Worm (Caenorhabditis elegans) whole organism, L2 larva: ENCODE results near the gene R08E3.1.

ENCODE experiments used
- R02D3.7 ChIP-seq: fragments of 150-350 bp; optimal IDR thresholded peaks from 2 replicates; lab custom pipeline; 2014; ENCODE audit warnings: missing biosample characterization, missing genetic modification characterization
- ZK546.5 ChIP-seq: sonication (generic microtip); optimal IDR thresholded peaks from 2 replicates; lab custom pipeline; 2017; ENCODE audit warnings: missing biosample characterization, missing genetic modification characterization
- ama-1 ChIP-seq: fragments of 150-350 bp; optimal IDR thresholded peaks from 2 replicates; lab custom pipeline; 2018; ENCODE audit warnings: inconsistent platforms
- ceh-16 ChIP-seq: fragments of 150-350 bp; optimal IDR thresholded peaks from 2 replicates; lab custom pipeline; 2014; ENCODE audit warnings: missing biosample characterization, missing genetic modification characterization
- egl-27 ChIP-seq: sonication (generic microtip); optimal IDR thresholded peaks from 3 replicates; lab custom pipeline; 2017; ENCODE audit warnings: missing biosample characterization, missing genetic modification reagents, missing genetic modification characterization
- elt-1 ChIP-seq: fragments of 150-350 bp; optimal IDR thresholded peaks from 2 replicates; lab custom pipeline; 2014; ENCODE audit warnings: missing biosample characterization, missing genetic modification characterization
- nhr-10 ChIP-seq: sonication (generic microtip); optimal IDR thresholded peaks from 2 replicates; lab custom pipeline; 2017; ENCODE audit warnings: missing biosample characterization, missing genetic modification characterization
- nhr-11 ChIP-seq: fragments of 150-350 bp; optimal IDR thresholded peaks from 2 replicates; lab custom pipeline; 2014; ENCODE audit warnings: missing biosample characterization, missing genetic modification characterization
- nhr-237 ChIP-seq: fragments of 150-350 bp; optimal IDR thresholded peaks from 2 replicates; lab custom pipeline; 2014; ENCODE audit warnings: missing biosample characterization, missing genetic modification characterization
- nhr-77 ChIP-seq: fragments of 150-350 bp; optimal IDR thresholded peaks from 2 replicates; lab custom pipeline; 2014; ENCODE audit warnings: missing biosample characterization, missing genetic modification characterization
- skn-1 ChIP-seq: sonication (generic microtip); optimal IDR thresholded peaks from 2 replicates; lab custom pipeline; 2017; ENCODE audit warnings: missing biosample characterization, missing genetic modification characterization
- unc-62 ChIP-seq: fragments of 150-350 bp; optimal IDR thresholded peaks from 2 replicates; lab custom pipeline; 2014; ENCODE audit warnings: missing biosample characterization, missing genetic modification reagents, missing genetic modification characterization
- ztf-11 ChIP-seq: sonication (generic microtip); optimal IDR thresholded peaks from 2 replicates; lab custom pipeline; 2017; ENCODE audit warnings: missing biosample characterization, missing genetic modification characterization

ce11 chrX:4794062-4794461 lies 28.4 kb upstream of the R08E3.1 start:
- TF ChIP-seq ZK546.5 (tag; lab: Kevin White, UChicago) (no peak), nhr-237 (tag; lab: Kevin White, UChicago) (no peak), nhr-11 (tag; lab: Kevin White, UChicago) (no peak), ztf-11 (tag; lab: Kevin White, UChicago) (no peak), unc-62 (no peak), elt-1 (no peak), nhr-10 (tag; lab: Kevin White, UChicago) (no peak), egl-27 (tag; lab: Kevin White, UChicago) (peak; percentile 11), R02D3.7 (tag; lab: Kevin White, UChicago) (no peak), skn-1 (tag; lab: Kevin White, UChicago) (no peak), ceh-16 (tag; lab: Kevin White, UChicago) (no peak), nhr-77 (tag; lab: Kevin White, UChicago) (no peak), ama-1 (lab: Kevin White, UChicago) (no peak)
